Fruit fly (Drosophila melanogaster) whole organism, embryonic: ENCODE results near the gene CG7879.

ENCODE experiments used
- Blimp-1 ChIP-seq: fragments of 200-800 bp; sonication (Bioruptor generic); optimal IDR thresholded peaks from 3 replicates; lab custom pipeline; 2018; ENCODE audit warnings: missing biosample characterization, missing genetic modification characterization, mild to moderate bottlenecking, moderate library complexity, missing genetic modification reagents
- C15 ChIP-seq: fragments of 200-800 bp; sonication (Bioruptor generic); IDR thresholded peaks from 3 replicates; pipeline ENCODE4 v1.3.6; 2022; ENCODE audit warnings: missing biosample characterization, missing genetic modification characterization
- CG1024 ChIP-seq: fragments of 200-800 bp; sonication (Bioruptor generic); IDR thresholded peaks from 2 replicates; pipeline ENCODE4 v1.3.6; 2022; ENCODE audit warnings: missing biosample characterization, missing genetic modification characterization
- CG10366 ChIP-seq: fragments of 200-800 bp; sonication (Bioruptor generic); IDR thresholded peaks from 2 replicates; pipeline ENCODE4 v1.3.6; 2022; ENCODE audit warnings: missing biosample characterization, missing genetic modification characterization
- CG11695 ChIP-seq: fragments of 200-800 bp; sonication (Bioruptor generic); IDR thresholded peaks from 3 replicates; pipeline ENCODE4 v1.3.6; 2022; ENCODE audit warnings: missing biosample characterization, missing genetic modification characterization
- CG15696 ChIP-seq: fragments of 200-800 bp; sonication (Bioruptor generic); optimal IDR thresholded peaks from 2 replicates; lab custom pipeline; 2019; ENCODE audit warnings: missing biosample characterization, mild to moderate bottlenecking, missing genetic modification characterization, moderate library complexity
- CG16779 ChIP-seq: fragments of 200-800 bp; sonication (Bioruptor generic); IDR thresholded peaks from 2 replicates; pipeline ENCODE4 v1.3.6; 2022; ENCODE audit warnings: missing biosample characterization, missing genetic modification characterization
- CG16863 ChIP-seq: fragments of 200-800 bp; sonication (Bioruptor generic); optimal IDR thresholded peaks from 3 replicates; lab custom pipeline; 2016; ENCODE audit warnings: missing biosample characterization, missing genetic modification characterization
- CG17568 ChIP-seq: fragments of 200-800 bp; sonication (Bioruptor generic); optimal IDR thresholded peaks from 2 replicates; lab custom pipeline; 2018; ENCODE audit warnings: missing biosample characterization, mild to moderate bottlenecking, missing genetic modification characterization, moderate library complexity
- CG18262 ChIP-seq: fragments of 200-800 bp; optimal IDR thresholded peaks from 3 replicates; lab custom pipeline; 2019; ENCODE audit warnings: missing biosample characterization, mild to moderate bottlenecking, missing genetic modification characterization, moderate library complexity
- CG18476 ChIP-seq: fragments of 200-800 bp; sonication (Bioruptor generic); optimal IDR thresholded peaks from 2 replicates; lab custom pipeline; 2016; ENCODE audit warnings: missing biosample characterization, mild to moderate bottlenecking, missing genetic modification characterization
- CG2116 ChIP-seq: fragments of 200-800 bp; sonication (Bioruptor generic); optimal IDR thresholded peaks from 3 replicates; lab custom pipeline; 2018; ENCODE audit warnings: missing biosample characterization, mild to moderate bottlenecking, missing genetic modification characterization
- CG30431 ChIP-seq: fragments of 200-800 bp; sonication (Bioruptor generic); optimal IDR thresholded peaks from 2 replicates; lab custom pipeline; 2017; ENCODE audit warnings: missing biosample characterization, missing genetic modification characterization
- CG31388 ChIP-seq: fragments of 200-800 bp; sonication (Bioruptor generic); optimal IDR thresholded peaks from 2 replicates; lab custom pipeline; 2016; ENCODE audit warnings: missing biosample characterization, missing genetic modification characterization
- CG4360 ChIP-seq: fragments of 200-800 bp; sonication (Bioruptor generic); IDR thresholded peaks from 2 replicates; pipeline ENCODE4 v1.3.6; 2022; ENCODE audit warnings: missing biosample characterization, missing genetic modification characterization
- CG8089 ChIP-seq: fragments of 200-800 bp; sonication (Bioruptor generic); optimal IDR thresholded peaks from 3 replicates; lab custom pipeline; 2016; ENCODE audit warnings: missing biosample characterization, missing genetic modification characterization
- CG8388 ChIP-seq: fragments of 200-800 bp; sonication (Bioruptor generic); optimal IDR thresholded peaks from 2 replicates; lab custom pipeline; 2019; ENCODE audit warnings: missing biosample characterization, mild to moderate bottlenecking, missing genetic modification characterization, moderate library complexity
- CG9215 ChIP-seq: fragments of 200-800 bp; sonication (Bioruptor generic); IDR thresholded peaks from 2 replicates; pipeline ENCODE4 v1.3.6; 2022; ENCODE audit warnings: missing biosample characterization, missing genetic modification characterization
- CG9609 ChIP-seq: fragments of 200-800 bp; sonication (Bioruptor generic); optimal IDR thresholded peaks from 3 replicates; lab custom pipeline; 2016; ENCODE audit warnings: missing biosample characterization, missing genetic modification characterization
- Doc2 ChIP-seq: fragments of 200-800 bp; sonication (Bioruptor generic); IDR thresholded peaks from 2 replicates; pipeline ENCODE4 v1.3.6; 2022; ENCODE audit warnings: missing biosample characterization, missing genetic modification characterization
- Gsc ChIP-seq: fragments of 200-800 bp; sonication (Bioruptor generic); IDR thresholded peaks from 2 replicates; pipeline ENCODE4 v1.3.6; 2022; ENCODE audit warnings: missing biosample characterization, missing genetic modification characterization
- HLHmδ ChIP-seq: fragments of 200-800 bp; sonication (Bioruptor generic); optimal IDR thresholded peaks from 2 replicates; lab custom pipeline; 2018; ENCODE audit warnings: missing biosample characterization, mild to moderate bottlenecking, missing genetic modification characterization, moderate library complexity
- Hey ChIP-seq: fragments of 200-800 bp; sonication (Bioruptor generic); optimal IDR thresholded peaks from 3 replicates; lab custom pipeline; 2018; ENCODE audit warnings: missing biosample characterization, mild to moderate bottlenecking, missing genetic modification characterization
- Lpt ChIP-seq: fragments of >200 bp; optimal IDR thresholded peaks from 2 replicates; lab custom pipeline; 2018; ENCODE audit warnings: missing biosample characterization, missing genetic modification characterization
- MBD-R2 ChIP-seq: fragments of 200-800 bp; sonication (Bioruptor generic); IDR thresholded peaks from 2 replicates; pipeline ENCODE4 v1.3.6; 2022; ENCODE audit warnings: missing biosample characterization, missing genetic modification characterization
- MTF-1 ChIP-seq: fragments of 200-800 bp; sonication (Bioruptor generic); optimal IDR thresholded peaks from 2 replicates; lab custom pipeline; 2018; ENCODE audit warnings: missing biosample characterization, mild to moderate bottlenecking, missing genetic modification characterization, borderline replicate concordance
- NK7.1 ChIP-seq: fragments of 200-800 bp; sonication (Bioruptor generic); optimal IDR thresholded peaks from 3 replicates; lab custom pipeline; 2016; ENCODE audit warnings: missing biosample characterization, missing genetic modification characterization
- ara ChIP-seq: fragments of 200-800 bp; sonication (Bioruptor generic); IDR thresholded peaks from 2 replicates; pipeline ENCODE4 v1.3.6; 2022; ENCODE audit warnings: missing biosample characterization, missing genetic modification characterization
- az2 ChIP-seq: fragments of 200-800 bp; sonication (Bioruptor generic); optimal IDR thresholded peaks from 3 replicates; lab custom pipeline; 2016; ENCODE audit warnings: missing biosample characterization, missing genetic modification characterization
- cato ChIP-seq: fragments of 200-800 bp; sonication (Bioruptor generic); optimal IDR thresholded peaks from 2 replicates; lab custom pipeline; 2016; ENCODE audit warnings: missing biosample characterization, missing genetic modification characterization, borderline replicate concordance
- chm ChIP-seq: fragments of 200-800 bp; sonication (Bioruptor generic); IDR thresholded peaks from 2 replicates; pipeline ENCODE4 v1.3.6; 2022; ENCODE audit warnings: missing biosample characterization, missing genetic modification characterization
- chn ChIP-seq: fragments of 200-800 bp; sonication (Bioruptor generic); optimal IDR thresholded peaks from 2 replicates; lab custom pipeline; 2016; ENCODE audit warnings: missing biosample characterization, missing genetic modification characterization
- dati ChIP-seq: fragments of 200-800 bp; sonication (Bioruptor generic); IDR thresholded peaks from 2 replicates; pipeline ENCODE4 v1.3.6; 2022; ENCODE audit warnings: missing biosample characterization, missing genetic modification characterization
- eve ChIP-seq, 2 experiments: fragments of >200 bp; optimal IDR thresholded peaks; 2 replicates each; lab custom pipeline; 2017; ENCODE audit warnings: missing biosample characterization in 2 of 2, missing genetic modification characterization in 2 of 2
- fd96Cb ChIP-seq: fragments of 200-800 bp; sonication (Bioruptor generic); optimal IDR thresholded peaks from 2 replicates; lab custom pipeline; 2018; ENCODE audit warnings: missing biosample characterization, mild to moderate bottlenecking, missing genetic modification characterization, moderate library complexity
- fru ChIP-seq: fragments of >200 bp; optimal IDR thresholded peaks from 2 replicates; lab custom pipeline; 2017
- grn ChIP-seq: fragments of 200-800 bp; sonication (Bioruptor generic); optimal IDR thresholded peaks from 3 replicates; lab custom pipeline; 2017; ENCODE audit warnings: missing biosample characterization, missing genetic modification characterization
- lab ChIP-seq: fragments of 200-800 bp; sonication (Bioruptor generic); optimal IDR thresholded peaks from 3 replicates; lab custom pipeline; 2017; ENCODE audit warnings: missing biosample characterization, missing genetic modification characterization, mild to moderate bottlenecking, moderate library complexity, missing genetic modification reagents
- pan ChIP-seq, 4 experiments: fragments of >200 bp in 3 of 4; fragments of 200-800 bp in 1 of 4; sonication (Bioruptor generic) in 1 of 4; optimal IDR thresholded peaks in 3 of 4; IDR thresholded peaks in 1 of 4; 2 replicates each; pipeline versions ENCODE4 v1.3.6 to Lab custom; 2017 to 2022; ENCODE audit warnings: missing biosample characterization in 2 of 4, missing genetic modification characterization in 2 of 4, mixed read lengths in 1 of 4
- pho ChIP-seq: fragments of 200-800 bp; sonication (Bioruptor generic); optimal IDR thresholded peaks from 2 replicates; lab custom pipeline; 2016; ENCODE audit warnings: missing biosample characterization, missing genetic modification characterization
- pnt ChIP-seq: fragments of 200-800 bp; sonication (Bioruptor generic); optimal IDR thresholded peaks from 3 replicates; lab custom pipeline; 2016; ENCODE audit warnings: missing biosample characterization, missing genetic modification characterization
- pzg ChIP-seq: fragments of 200-800 bp; sonication (Bioruptor generic); optimal IDR thresholded peaks from 3 replicates; lab custom pipeline; 2018; ENCODE audit warnings: missing biosample characterization, mild to moderate bottlenecking, missing genetic modification characterization, moderate library complexity
- salm ChIP-seq: fragments of 200-800 bp; sonication (Bioruptor generic); optimal IDR thresholded peaks from 2 replicates; lab custom pipeline; 2018; ENCODE audit warnings: missing biosample characterization, mild to moderate bottlenecking, missing genetic modification characterization
- slp2 ChIP-seq: fragments of 200-800 bp; sonication (Bioruptor generic); optimal IDR thresholded peaks from 2 replicates; lab custom pipeline; 2016; ENCODE audit warnings: missing biosample characterization, missing genetic modification characterization
- tap ChIP-seq: fragments of 200-800 bp; optimal IDR thresholded peaks from 3 replicates; lab custom pipeline; 2019; ENCODE audit warnings: missing biosample characterization, mild to moderate bottlenecking, missing genetic modification characterization, moderate library complexity
- tll ChIP-seq, 2 experiments: fragments of 200-800 bp in 1 of 2; fragments of >200 bp in 1 of 2; sonication (Bioruptor generic) in 1 of 2; optimal IDR thresholded peaks; 2 replicates each; lab custom pipeline; 2017 to 2019; ENCODE audit warnings: missing biosample characterization in 2 of 2, missing genetic modification characterization in 2 of 2, mild to moderate bottlenecking in 1 of 2, moderate library complexity in 1 of 2
- tup ChIP-seq: fragments of 200-800 bp; sonication (Bioruptor generic); optimal IDR thresholded peaks from 2 replicates; lab custom pipeline; 2016; ENCODE audit warnings: missing biosample characterization, mild to moderate bottlenecking, missing genetic modification characterization, moderate library complexity
- tx ChIP-seq: fragments of 200-800 bp; sonication (Bioruptor generic); optimal IDR thresholded peaks from 2 replicates; lab custom pipeline; 2016; ENCODE audit warnings: missing biosample characterization, missing genetic modification characterization
- zen2 ChIP-seq: fragments of 200-800 bp; sonication (Bioruptor generic); IDR thresholded peaks from 3 replicates; pipeline ENCODE4 v1.3.6; 2022; ENCODE audit warnings: missing biosample characterization, missing genetic modification characterization; ENCODE audit not compliant: partially characterized antibody

CG7879 gene

dm6 chr3L:1587140-1587849 lies 18.9 kb upstream of the CG7879 start (continued):
- TF ChIP-seq salm (tag; lab: Kevin White, UChicago), result peak; percentile 26
- TF ChIP-seq Doc2 (GFP tag; lab: Robert Waterston, UW), result peak; percentile 49; the same call in 1 of the 2 replicates
- peak; percentile 76 for TF ChIP-seq CG30431 (GFP tag; lab: Kevin White, UChicago)
- TF ChIP-seq az2 (GFP tag; lab: Kevin White, UChicago), result peak; percentile 61
- TF ChIP-seq C15 (GFP tag; lab: Robert Waterston, UW), result peak; percentile 56; the same call in 1 of the 3 replicates
- no peak for TF ChIP-seq pan (optimal IDR thresholded peaks at IDR 0.05; lab: Kevin White, UChicago)
- TF ChIP-seq pan (GFP tag; optimal IDR thresholded peaks at IDR 0.05 in 1 of 2, IDR thresholded peaks at IDR 0.05 in 1 of 2), result peak in 1 of 2 experiments; percentile 89
- TF ChIP-seq NK7.1 (GFP tag; lab: Kevin White, UChicago), result peak; percentile 74
- TF ChIP-seq CG8089 (GFP tag; lab: Kevin White, UChicago), result peak; percentile 38
- TF ChIP-seq dati, result peak; percentile 69
- peak; percentile 76 for TF ChIP-seq ara
- peak; percentile 73 for TF ChIP-seq CG1024 (GFP tag; lab: Robert Waterston, UW)
- TF ChIP-seq CG4360 (GFP tag; lab: Robert Waterston, UW), result peak; percentile 59; the same call in 1 of the 2 replicates
- TF ChIP-seq CG18476 (GFP tag; lab: Kevin White, UChicago), result peak; percentile 51
- no peak for TF ChIP-seq zen2 (GFP tag; lab: Robert Waterston, UW)
- TF ChIP-seq HLHmδ (GFP tag; lab: Kevin White, UChicago), result no peak
- TF ChIP-seq tll (GFP tag; optimal IDR thresholded peaks at IDR 0.05; lab: Kevin White, UChicago), result no peak
- peak; percentile 12 for TF ChIP-seq cato (GFP tag; lab: Kevin White, UChicago)
- TF ChIP-seq CG2116, result peak; percentile 9
- TF ChIP-seq CG10366, result peak; percentile 87
- TF ChIP-seq Gsc (GFP tag; lab: Robert Waterston, UW), result peak; percentile 73
- TF ChIP-seq pho (GFP tag; lab: Kevin White, UChicago), result peak; percentile 75
- TF ChIP-seq MTF-1 (GFP tag; lab: Kevin White, UChicago), result peak; percentile 67
- peak; percentile 82 for TF ChIP-seq CG11695
- TF ChIP-seq Hey (tag; lab: Kevin White, UChicago), result peak; percentile 18
- TF ChIP-seq lab (GFP tag; lab: Kevin White, UChicago), result peak; percentile 91
- TF ChIP-seq tx (GFP tag; lab: Kevin White, UChicago), result peak; percentile 77
- no peak for TF ChIP-seq Lpt (GFP tag; lab: Kevin White, UChicago)
- TF ChIP-seq chm (GFP tag; lab: Robert Waterston, UW), result peak; percentile 89
- TF ChIP-seq fd96Cb (tag; lab: Kevin White, UChicago), result peak; percentile 80
- peak; percentile 43 for TF ChIP-seq CG31388 (GFP tag; lab: Kevin White, UChicago)
- TF ChIP-seq tup (GFP tag; lab: Kevin White, UChicago), result peak; percentile 44
- peak; percentile 86 for TF ChIP-seq pnt (GFP tag; lab: Kevin White, UChicago)
- no peak for TF ChIP-seq CG17568 (GFP tag; lab: Kevin White, UChicago)
- TF ChIP-seq Blimp-1 (GFP tag; lab: Kevin White, UChicago), result peak; percentile 72
- no peak for TF ChIP-seq grn (GFP tag; lab: Kevin White, UChicago)
- peak; percentile 82 for TF ChIP-seq MBD-R2 (GFP tag; lab: Robert Waterston, UW)
- peak; percentile 73 for TF ChIP-seq CG16863
- peak; percentile 53 for TF ChIP-seq CG9609
- TF ChIP-seq CG16779, result peak; percentile 89
- peak; percentile 82 for TF ChIP-seq CG9215 (GFP tag; lab: Robert Waterston, UW)
- no peak for TF ChIP-seq eve (GFP tag; optimal IDR thresholded peaks at IDR 0.05; lab: Kevin White, UChicago)
- TF ChIP-seq slp2 (GFP tag; lab: Kevin White, UChicago), result peak; percentile 60
- peak; percentile 78 for TF ChIP-seq tap (tag; lab: Kevin White, UChicago)
- TF ChIP-seq CG8388 (GFP tag; lab: Kevin White, UChicago), result peak; percentile 26
- peak; percentile 66 for TF ChIP-seq CG18262
- TF ChIP-seq fru (lab: Kevin White, UChicago), result no peak
- TF ChIP-seq chn (GFP tag; lab: Kevin White, UChicago), result peak; percentile 56
- peak; percentile 2 for TF ChIP-seq pzg (GFP tag; lab: Kevin White, UChicago)
- peak; percentile 69 for TF ChIP-seq CG15696 (tag; lab: Kevin White, UChicago)
